Fruit fly (Drosophila melanogaster) whole organism, wandering third instar larva: ENCODE results near the gene CG13404.

Experiments used
- CG32264 ChIP-seq: fragments of 200-800 bp; sonication (Bioruptor generic); optimal IDR thresholded peaks from 2 replicates; lab custom pipeline; 2016; ENCODE audit warnings: missing biosample characterization, missing genetic modification characterization
- Jra ChIP-seq: sonication (Bioruptor generic); optimal IDR thresholded peaks from 2 replicates; lab custom pipeline; 2016; ENCODE audit warnings: missing biosample characterization, missing genetic modification characterization
- jim ChIP-seq: fragments of 175-275, 200-325 bp; sonication (Bioruptor generic); optimal IDR thresholded peaks from 2 replicates; lab custom pipeline; 2016; ENCODE audit warnings: missing biosample characterization, mild to moderate bottlenecking, missing genetic modification characterization
- psq ChIP-seq: fragments of 200-800 bp; sonication (Bioruptor generic); optimal IDR thresholded peaks from 3 replicates; lab custom pipeline; 2017; ENCODE audit warnings: missing biosample characterization, mild to moderate bottlenecking, missing genetic modification characterization, moderate library complexity

- TF ChIP-seq psq (GFP tag; lab: Kevin White, UChicago) (no peak), Jra (GFP tag; lab: Kevin White, UChicago) (no peak), jim (GFP tag; lab: Kevin White, UChicago) (no peak), CG32264 (GFP tag; lab: Kevin White, UChicago) (no peak)
These were observed at the start of gene CG13404, which contains the start of gene na for dm6 chrX:14266075-14266474.
